Worm (Caenorhabditis elegans) whole organism, L1 larva: Measurements from ENCODE around the gene molo-1.
A peak's percentile ranks its signal among the peaks of the same experiment; 100 is the strongest.

Source experiments
- C16A3.4 ChIP-seq: fragments of 150-350 bp; optimal IDR thresholded peaks from 2 replicates; lab custom pipeline; 2014; ENCODE audit warnings: missing biosample characterization, missing genetic modification characterization
- F16B12.6 ChIP-seq: fragments of 150-350 bp; optimal IDR thresholded peaks from 2 replicates; lab custom pipeline; 2014; ENCODE audit warnings: missing biosample characterization, missing genetic modification characterization
- Y116A8C.19 ChIP-seq: sonication (generic microtip); optimal IDR thresholded peaks from 2 replicates; lab custom pipeline; 2016; ENCODE audit warnings: missing compliant biosample characterization, missing genetic modification characterization, borderline replicate concordance
- alr-1 ChIP-seq: fragments of 200-800 bp; sonication (Bioruptor generic); optimal IDR thresholded peaks from 2 replicates; lab custom pipeline; 2018; ENCODE audit warnings: borderline replicate concordance, mild to moderate bottlenecking, missing genetic modification characterization, missing compliant biosample characterization
- aly-2 ChIP-seq: fragments of 150-350 bp; optimal IDR thresholded peaks from 2 replicates; lab custom pipeline; 2014; ENCODE audit warnings: missing biosample characterization, missing genetic modification characterization
- ama-1 ChIP-seq: fragments of 150-350 bp; optimal IDR thresholded peaks from 2 replicates; lab custom pipeline; 2014
- blmp-1 ChIP-seq: fragments of 150-350 bp; optimal IDR thresholded peaks from 2 replicates; lab custom pipeline; 2014; ENCODE audit warnings: missing biosample characterization, missing genetic modification characterization
- ceh-8 ChIP-seq: fragments of 200-800 bp; sonication (Bioruptor generic); optimal IDR thresholded peaks from 2 replicates; lab custom pipeline; 2018; ENCODE audit warnings: mild to moderate bottlenecking, missing genetic modification characterization, moderate library complexity, missing compliant biosample characterization
- efl-1 ChIP-seq, 4 experiments: fragments of 150-350 bp; optimal IDR thresholded peaks in 3 of 4; peaks in 1 of 4; 1 replicate in 1 of 4; 2 replicates in 3 of 4; lab custom pipeline; 2014; ENCODE audit warnings: missing biosample characterization in 2 of 4, missing genetic modification characterization in 2 of 4, missing genetic modification reagents in 2 of 4
- efl-3 ChIP-seq: fragments of 200-800 bp; sonication (Bioruptor generic); optimal IDR thresholded peaks from 2 replicates; lab custom pipeline; 2018; ENCODE audit warnings: mild to moderate bottlenecking, missing genetic modification characterization, missing compliant biosample characterization
- egl-13 ChIP-seq: sonication (generic microtip); optimal IDR thresholded peaks from 2 replicates; lab custom pipeline; 2016; ENCODE audit warnings: missing genotype, missing genetic modification reagents, missing genetic modification characterization, missing compliant biosample characterization
- elt-2 ChIP-seq: sonication (generic microtip); optimal IDR thresholded peaks from 2 replicates; lab custom pipeline; 2016; ENCODE audit warnings: missing genetic modification characterization, mild to moderate bottlenecking, inconsistent platforms, missing compliant biosample characterization, missing genetic modification reagents
- ets-5 ChIP-seq: fragments of 200-800 bp; sonication (Bioruptor generic); IDR thresholded peaks from 2 replicates; pipeline ENCODE4 v1.3.6; 2022; ENCODE audit warnings: missing genetic modification characterization, missing compliant biosample characterization
- fkh-10 ChIP-seq: sonication (generic microtip); optimal IDR thresholded peaks from 2 replicates; lab custom pipeline; 2017; ENCODE audit warnings: missing biosample characterization, missing genetic modification reagents, missing genetic modification characterization
- fkh-8 ChIP-seq: sonication (generic microtip); optimal IDR thresholded peaks from 2 replicates; lab custom pipeline; 2016; ENCODE audit warnings: mild to moderate bottlenecking, missing genetic modification characterization, missing compliant biosample characterization
- grh-1 ChIP-seq: fragments of 200-800 bp; sonication (Bioruptor generic); IDR thresholded peaks from 2 replicates; pipeline ENCODE4 v1.3.6; 2022; ENCODE audit warnings: missing genetic modification reagents, missing genetic modification characterization, missing compliant biosample characterization
- hlh-17 ChIP-seq: fragments of 200-800 bp; sonication (Bioruptor generic); optimal IDR thresholded peaks from 2 replicates; lab custom pipeline; 2018; ENCODE audit warnings: missing genetic modification characterization, mild to moderate bottlenecking, missing compliant biosample characterization, moderate library complexity, borderline replicate concordance
- hlh-4 ChIP-seq: sonication (generic microtip); optimal IDR thresholded peaks from 2 replicates; lab custom pipeline; 2016; ENCODE audit warnings: mild to moderate bottlenecking, missing genetic modification characterization, missing compliant biosample characterization
- hpl-2 ChIP-seq: fragments of 150-350 bp; optimal IDR thresholded peaks from 2 replicates; lab custom pipeline; 2014; ENCODE audit warnings: missing biosample characterization, missing genetic modification reagents, missing genetic modification characterization
- isw-1 ChIP-seq: fragments of 200-800 bp; sonication (Bioruptor generic); IDR thresholded peaks from 2 replicates; pipeline ENCODE4 v1.3.6; 2022; ENCODE audit warnings: missing genetic modification characterization, missing compliant biosample characterization
- lin-13 ChIP-seq: fragments of 150-350 bp; optimal IDR thresholded peaks from 2 replicates; lab custom pipeline; 2014; ENCODE audit warnings: missing biosample characterization, missing genetic modification reagents, missing genetic modification characterization
- lin-15B ChIP-seq: fragments of 150-350 bp; sonication (generic microtip); optimal IDR thresholded peaks from 3 replicates; lab custom pipeline; 2014; ENCODE audit warnings: missing biosample characterization, missing genetic modification characterization
- lir-3 ChIP-seq: sonication (generic microtip); optimal IDR thresholded peaks from 2 replicates; lab custom pipeline; 2016; ENCODE audit warnings: mild to moderate bottlenecking, missing genetic modification characterization, moderate library complexity, missing compliant biosample characterization; ENCODE audit not compliant: poor library complexity
- mdl-1 ChIP-seq, 2 experiments: fragments of 150-350 bp; optimal IDR thresholded peaks; 2 replicates each; lab custom pipeline; 2014 to 2017; ENCODE audit warnings: missing biosample characterization in 2 of 2, missing genetic modification characterization in 2 of 2, inconsistent platforms in 1 of 2
- mef-2 ChIP-seq: fragments of 150-350 bp; optimal IDR thresholded peaks from 2 replicates; lab custom pipeline; 2014; ENCODE audit warnings: missing biosample characterization, missing genetic modification characterization
- nhr-11 ChIP-seq: fragments of 150-350 bp; optimal IDR thresholded peaks from 2 replicates; lab custom pipeline; 2014; ENCODE audit warnings: missing biosample characterization, missing genetic modification characterization
- nhr-71 ChIP-seq: sonication (generic microtip); optimal IDR thresholded peaks from 2 replicates; lab custom pipeline; 2016; ENCODE audit warnings: mild to moderate bottlenecking, missing genetic modification characterization, moderate library complexity, missing compliant biosample characterization
- nhr-84 ChIP-seq: sonication (generic microtip); optimal IDR thresholded peaks from 2 replicates; lab custom pipeline; 2017; ENCODE audit warnings: missing biosample characterization, missing genetic modification characterization
- nhr-85 ChIP-seq: sonication (generic microtip); peaks from one replicate; lab custom pipeline; 2016; ENCODE audit warnings: missing genetic modification characterization, inconsistent platforms, missing compliant biosample characterization
- nhr-90 ChIP-seq: sonication (generic microtip); optimal IDR thresholded peaks from 2 replicates; lab custom pipeline; 2016; ENCODE audit warnings: mild to moderate bottlenecking, missing genetic modification characterization, missing compliant biosample characterization; ENCODE audit not compliant: poor library complexity
- snu-23 ChIP-seq: sonication (generic microtip); optimal IDR thresholded peaks from 2 replicates; lab custom pipeline; 2016; ENCODE audit warnings: missing genetic modification characterization, missing compliant biosample characterization
- sptf-1 ChIP-seq: fragments of 150-350 bp; optimal IDR thresholded peaks from 2 replicates; lab custom pipeline; 2014; ENCODE audit warnings: missing biosample characterization, missing genetic modification characterization
- swsn-7 ChIP-seq: sonication (generic microtip); optimal IDR thresholded peaks from 2 replicates; lab custom pipeline; 2016; ENCODE audit warnings: missing genetic modification characterization, missing compliant biosample characterization
- tbx-2 ChIP-seq: sonication (generic microtip); optimal IDR thresholded peaks from 2 replicates; lab custom pipeline; 2016; ENCODE audit warnings: missing genetic modification characterization, missing compliant biosample characterization
- unc-130 ChIP-seq: fragments of 150-350 bp; optimal IDR thresholded peaks from 2 replicates; lab custom pipeline; 2017; ENCODE audit warnings: missing biosample characterization, missing genetic modification characterization, inconsistent platforms
- unc-62 ChIP-seq: fragments of 150-350 bp; optimal IDR thresholded peaks from 2 replicates; lab custom pipeline; 2014; ENCODE audit warnings: missing biosample characterization, missing genetic modification reagents, missing genetic modification characterization
- unc-86 ChIP-seq: sonication (generic microtip); optimal IDR thresholded peaks from 2 replicates; lab custom pipeline; 2016; ENCODE audit warnings: missing genetic modification characterization, missing compliant biosample characterization
- vab-15 ChIP-seq: sonication (generic microtip); optimal IDR thresholded peaks from 2 replicates; lab custom pipeline; 2017; ENCODE audit warnings: missing genotype, mild to moderate bottlenecking, missing genetic modification characterization, missing compliant biosample characterization
- xbp-1 ChIP-seq: sonication (generic microtip); optimal IDR thresholded peaks from 2 replicates; lab custom pipeline; 2016; ENCODE audit warnings: missing genetic modification characterization, missing compliant biosample characterization
- ztf-11 ChIP-seq, 2 experiments: sonication (generic microtip); optimal IDR thresholded peaks; 2 replicates each; lab custom pipeline; 2016 to 2017; ENCODE audit warnings: missing genetic modification characterization in 2 of 2, missing biosample characterization in 1 of 2, missing compliant biosample characterization in 1 of 2
- ztf-4 ChIP-seq: fragments of 150-350 bp; optimal IDR thresholded peaks from 2 replicates; lab custom pipeline; 2014; ENCODE audit warnings: missing biosample characterization, missing genetic modification characterization

The molo-1 gene

ce11 chrIII:5603439-5603986 is 29.7 kb downstream of the molo-1 start, which contains the start of gene madf-11 (continued):
- TF ChIP-seq efl-1 (optimal IDR thresholded peaks at IDR 0.05; lab: Kevin White, UChicago) (peak; percentile 77 to 88), efl-1 (GFP tag; optimal IDR thresholded peaks at IDR 0.05 in 1 of 2; lab: Kevin White, UChicago) (peak; percentile 74 to 97), hpl-2 (GFP tag; lab: Kevin White, UChicago) (no peak), sptf-1 (no peak), swsn-7 (tag; lab: Kevin White, UChicago) (peak; percentile 53), mdl-1 (tag; optimal IDR thresholded peaks at IDR 0.05; lab: Kevin White, UChicago) (peak in 1 of 2 experiments; percentile 70), alr-1 (tag; lab: Kevin White, UChicago) (no peak), hlh-4 (no peak), F16B12.6 (tag; lab: Kevin White, UChicago) (peak; percentile 23), isw-1 (GFP tag; lab: Robert Waterston, UW) (no peak; the same call in 1 of the 2 replicates), Y116A8C.19 (tag; lab: Kevin White, UChicago) (no peak), lin-15B (tag; lab: Kevin White, UChicago) (peak; percentile 79), ama-1 (lab: Kevin White, UChicago) (no peak), elt-2 (no peak), blmp-1 (peak; percentile 75), grh-1 (GFP tag; lab: Robert Waterston, UW) (no peak), lir-3 (tag; lab: Kevin White, UChicago) (peak; percentile 78), nhr-84 (tag; lab: Kevin White, UChicago) (no peak), efl-3 (no peak), xbp-1 (tag; lab: Kevin White, UChicago) (peak; percentile 58), egl-13 (tag; lab: Kevin White, UChicago) (no peak), unc-86 (tag; lab: Kevin White, UChicago) (peak; percentile 41), aly-2 (tag; lab: Kevin White, UChicago) (no peak), mef-2 (tag; lab: Kevin White, UChicago) (no peak), ztf-11 (tag; optimal IDR thresholded peaks at IDR 0.05; lab: Kevin White, UChicago) (peak in 1 of 2 experiments; percentile 69), C16A3.4 (peak; percentile 49), ets-5 (no peak), nhr-85 (tag; lab: Kevin White, UChicago) (peak; percentile 83), unc-62 (no peak), nhr-71 (tag; lab: Kevin White, UChicago) (peak; percentile 76), nhr-11 (tag; lab: Kevin White, UChicago) (no peak), nhr-90 (tag; lab: Kevin White, UChicago) (peak; percentile 49), fkh-8 (peak; percentile 66), unc-130 (tag; lab: Kevin White, UChicago) (peak; percentile 68), ztf-4 (no peak), ceh-8 (GFP tag; lab: Kevin White, UChicago) (no peak), snu-23 (GFP tag; lab: Kevin White, UChicago) (peak; percentile 75), lin-13 (GFP tag; lab: Kevin White, UChicago) (peak; percentile 62), vab-15 (tag; lab: Kevin White, UChicago) (no peak), tbx-2 (tag; lab: Kevin White, UChicago) (peak; percentile 68), fkh-10 (GFP tag; lab: Kevin White, UChicago) (peak; percentile 29)
- TF ChIP-seq, all 84 proteins: peak for 37

DNA sequence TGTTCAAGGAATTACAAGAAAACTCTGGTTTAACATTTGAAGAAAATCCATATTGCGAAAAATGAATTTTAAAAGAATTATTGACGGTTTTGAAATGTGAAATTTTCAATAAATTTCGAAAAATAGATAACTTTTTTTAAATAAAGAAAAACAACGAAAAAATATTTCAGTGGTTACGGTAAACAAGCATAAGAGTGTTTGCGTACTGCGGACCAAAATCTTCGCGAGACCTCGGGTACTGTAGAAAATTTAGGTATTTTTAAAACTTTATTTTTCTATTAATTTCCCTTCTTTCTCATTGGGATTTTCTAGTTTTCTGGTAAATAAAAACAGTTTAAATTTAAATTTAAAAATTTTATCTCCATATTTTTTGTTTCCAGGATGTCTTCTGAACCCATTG is 30.3 kb downstream of the molo-1 start, which contains the start of gene xnd-1:
Gene xnd-1, plus strand, starts transcription at position 381 of the 400 bp plus-strand sequence.
- TF ChIP-seq hlh-17 (no peak), tbx-2 (tag; lab: Kevin White, UChicago) (no peak)
